Fruit fly (Drosophila melanogaster) whole organism: ENCODE data around the gene CG6962.

Experiments used
- CG8478 ChIP-seq: fragments of >200 bp; optimal IDR thresholded peaks from 2 replicates; lab custom pipeline; 2018; ENCODE audit warnings: inconsistent platforms
- Dll ChIP-seq: fragments of >200 bp; optimal IDR thresholded peaks from 2 replicates; lab custom pipeline; 2017
- EcR ChIP-seq, 2 experiments: fragments of >200 bp; optimal IDR thresholded peaks; 2 replicates each; lab custom pipeline; 2017; ENCODE audit warnings: missing biosample characterization in 2 of 2, missing genetic modification characterization in 2 of 2, missing genetic modification reagents in 2 of 2
- pan ChIP-seq: fragments of >200 bp; optimal IDR thresholded peaks from 2 replicates; lab custom pipeline; 2017
- psq ChIP-seq: fragments of >200 bp; optimal IDR thresholded peaks from 2 replicates; lab custom pipeline; 2017

- TF ChIP-seq CG8478 (lab: Kevin White, UChicago) = no peak
- TF ChIP-seq pan (lab: Kevin White, UChicago) = no peak
- TF ChIP-seq psq (lab: Kevin White, UChicago) = no peak
- TF ChIP-seq Dll (lab: Kevin White, UChicago) = no peak
- TF ChIP-seq EcR (GFP tag; optimal IDR thresholded peaks at IDR 0.05; lab: Kevin White, UChicago) = no peak
Observed at dm6 chr3R:11849378-11850249, 32.7 kb downstream of the CG6962 start.
